Worm (Caenorhabditis elegans): ENCODE data around the gene F14H3.3.

Gene F14H3.3

DNA sequence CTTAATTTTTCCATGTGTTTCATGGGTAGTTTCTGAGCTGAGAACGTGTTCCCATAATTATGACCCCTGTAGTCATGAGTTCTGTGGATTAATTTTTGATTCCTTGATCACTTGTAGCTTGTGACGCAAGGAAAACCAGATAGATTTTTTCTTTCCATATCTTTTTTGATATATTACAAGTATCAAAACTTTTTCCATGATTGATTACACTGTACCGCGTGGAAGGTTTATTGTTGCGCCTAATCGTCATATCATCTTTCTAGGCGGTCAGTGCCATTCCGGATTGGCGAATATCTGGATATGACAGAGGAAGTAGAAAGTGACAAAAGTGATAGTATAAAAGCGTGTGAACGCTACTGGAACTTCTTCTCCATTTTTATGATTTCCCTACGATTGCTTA is 6.7 kb downstream of the F14H3.3 start, which contains the start of gene ZK285.2:
TSS of gene ZK285.2 (plus strand) at position 301 of the 400 bp plus-strand sequence.
- TF ChIP-seq jun-1 (tag; optimal IDR thresholded peaks at IDR 0.05) = no peak
- no peak for TF ChIP-seq egl-27 (tag; optimal IDR thresholded peaks at IDR 0.05)
- TF ChIP-seq Y75B8A.6 (GFP tag; IDR thresholded peaks at IDR 0.05) = no peak
- TF ChIP-seq snpc-4 (tag; optimal IDR thresholded peaks at IDR 0.05) = no peak
- TF ChIP-seq daf-12 (tag; optimal IDR thresholded peaks at IDR 0.05) = no peak
- TF ChIP-seq ceh-28 (tag; optimal IDR thresholded peaks at IDR 0.05) = no peak
- no peak for TF ChIP-seq dmd-8 (GFP tag; IDR thresholded peaks at IDR 0.05)
- no peak for TF ChIP-seq hlh-11 (tag; optimal IDR thresholded peaks at IDR 0.05)

- TF ChIP-seq nhr-237 (tag; optimal IDR thresholded peaks at IDR 0.05) (no peak), ztf-7 (tag; optimal IDR thresholded peaks at IDR 0.05) (no peak), unc-39 (tag; optimal IDR thresholded peaks at IDR 0.05) (no peak), spr-1 (tag; optimal IDR thresholded peaks at IDR 0.05) (no peak), mes-2 (tag; optimal IDR thresholded peaks at IDR 0.05; ENCODE audit: poor library complexity, severe bottlenecking) (no peak), unc-62 (GFP tag; optimal IDR thresholded peaks at IDR 0.05 in 1 of 2) (no peak), unc-62 (tag; optimal IDR thresholded peaks at IDR 0.05) (no peak), zfp-2 (tag; optimal IDR thresholded peaks at IDR 0.05) (no peak), zag-1 (tag; optimal IDR thresholded peaks at IDR 0.05) (no peak), php-3 (GFP tag; IDR thresholded peaks at IDR 0.05) (peak; percentile 74), dmd-6 (GFP tag; IDR thresholded peaks at IDR 0.05) (peak; percentile 95), ama-1 (optimal IDR thresholded peaks at IDR 0.05) (no peak), nhr-48 (tag; optimal IDR thresholded peaks at IDR 0.05) (peak; percentile 91), unc-130 (GFP tag; optimal IDR thresholded peaks at IDR 0.05) (no peak), D1046.2 (GFP tag; IDR thresholded peaks at IDR 0.05) (no peak), nhr-111 (GFP tag; optimal IDR thresholded peaks at IDR 0.05) (no peak), fos-1 (tag; optimal IDR thresholded peaks at IDR 0.05) (no peak), lin-38 (GFP tag; IDR thresholded peaks at IDR 0.05) (no peak), ceh-32 (tag; optimal IDR thresholded peaks at IDR 0.05; ENCODE audit: poor library complexity) (no peak), hmg-1.1 (GFP tag; IDR thresholded peaks at IDR 0.05) (no peak), tag-97 (GFP tag; IDR thresholded peaks at IDR 0.05) (no peak), zip-2 (tag; optimal IDR thresholded peaks at IDR 0.05) (no peak), aly-2 (tag; optimal IDR thresholded peaks at IDR 0.05) (no peak), jun-1 (tag; optimal IDR thresholded peaks at IDR 0.05) (no peak), pqm-1 (tag; optimal IDR thresholded peaks at IDR 0.05) (peak; percentile 67), mdl-1 (tag; optimal IDR thresholded peaks at IDR 0.05) (peak in 1 of 2 experiments; percentile 72), sdz-12 (GFP tag; optimal IDR thresholded peaks at IDR 0.05) (no peak), ctbp-1 (GFP tag; IDR thresholded peaks at IDR 0.05) (no peak), F49E8.2 (tag; optimal IDR thresholded peaks at IDR 0.05; ENCODE audit: borderline replicate concordance) (no peak), ceh-82 (tag; optimal IDR thresholded peaks at IDR 0.05) (no peak), F44E2.7 (GFP tag; IDR thresholded peaks at IDR 0.05) (no peak), duxl-1 (tag; optimal IDR thresholded peaks at IDR 0.05; ENCODE audit: poor library complexity) (no peak), nhr-6 (tag; optimal IDR thresholded peaks at IDR 0.05) (peak; percentile 20), T20F7.1 (GFP tag; optimal IDR thresholded peaks at IDR 0.05) (peak; percentile 38), nhr-42 (GFP tag; IDR thresholded peaks at IDR 0.05) (no peak), hif-1 (tag; optimal IDR thresholded peaks at IDR 0.05) (peak in 1 of 2 experiments; percentile 4), Y5F2A.4 (GFP tag; optimal IDR thresholded peaks at IDR 0.05) (no peak), fkh-10 (GFP tag; optimal IDR thresholded peaks at IDR 0.05) (no peak), F37D6.2 (tag; optimal IDR thresholded peaks at IDR 0.05) (no peak), nhr-28 (tag; optimal IDR thresholded peaks at IDR 0.05) (peak; percentile 80), nhr-102 (tag; optimal IDR thresholded peaks at IDR 0.05) (peak; percentile 89), ZK546.5 (tag; optimal IDR thresholded peaks at IDR 0.05) (no peak), madf-5 (GFP tag; IDR thresholded peaks at IDR 0.05) (no peak), nhr-11 (tag; optimal IDR thresholded peaks at IDR 0.05) (no peak), lin-1 (GFP tag; IDR thresholded peaks at IDR 0.05) (peak; percentile 83)
These were observed 7.4 kb downstream of the F14H3.3 start, which contains the start of gene T10C6.15 for ce11 chrV:16045837-16046236. TSS of gene T10C6.15 (minus strand) at chrV:16045940.
